Fruit fly (Drosophila melanogaster) whole organism, embryonic: ENCODE results near the gene CG7568.

Experiments
- CG10543 ChIP-seq: fragments of 200-800 bp; sonication (Bioruptor generic); optimal IDR thresholded peaks from 3 replicates; lab custom pipeline; 2017; ENCODE audit warnings: missing biosample characterization, mild to moderate bottlenecking, missing genetic modification characterization, moderate library complexity
- CG10654 ChIP-seq: fragments of 200-800 bp; sonication (Bioruptor generic); optimal IDR thresholded peaks from 2 replicates; lab custom pipeline; 2016; ENCODE audit warnings: missing biosample characterization, missing genetic modification characterization
- CG10979 ChIP-seq: fragments of 200-800 bp; sonication (Bioruptor generic); optimal IDR thresholded peaks from 2 replicates; lab custom pipeline; 2018; ENCODE audit warnings: missing biosample characterization, mild to moderate bottlenecking, missing genetic modification characterization, moderate library complexity
- CG11695 ChIP-seq: fragments of 200-800 bp; sonication (Bioruptor generic); IDR thresholded peaks from 3 replicates; pipeline ENCODE4 v1.3.6; 2022; ENCODE audit warnings: missing biosample characterization, missing genetic modification characterization
- CG12219 ChIP-seq: fragments of 200-800 bp; sonication (Bioruptor generic); optimal IDR thresholded peaks from 3 replicates; lab custom pipeline; 2018; ENCODE audit warnings: missing biosample characterization, mild to moderate bottlenecking, missing genetic modification characterization
- CG13296 ChIP-seq: fragments of 200-800 bp; sonication (Bioruptor generic); optimal IDR thresholded peaks from 3 replicates; lab custom pipeline; 2018; ENCODE audit warnings: missing biosample characterization, mild to moderate bottlenecking, missing genetic modification characterization
- CG1602 ChIP-seq: fragments of 200-800 bp; sonication (Bioruptor generic); optimal IDR thresholded peaks from 3 replicates; lab custom pipeline; 2016; ENCODE audit warnings: missing biosample characterization, missing genetic modification characterization
- CG17359 ChIP-seq: fragments of 200-800 bp; sonication (Bioruptor generic); optimal IDR thresholded peaks from 3 replicates; lab custom pipeline; 2018; ENCODE audit warnings: missing biosample characterization, mild to moderate bottlenecking, missing genetic modification characterization, moderate library complexity
- CG2120 ChIP-seq: fragments of 200-800 bp; sonication (Bioruptor generic); optimal IDR thresholded peaks from 3 replicates; lab custom pipeline; 2016; ENCODE audit warnings: missing biosample characterization, missing genetic modification characterization
- CG2678 ChIP-seq: fragments of 200-800 bp; sonication (Bioruptor generic); optimal IDR thresholded peaks from 3 replicates; lab custom pipeline; 2019; ENCODE audit warnings: missing biosample characterization, mild to moderate bottlenecking, missing genetic modification characterization, moderate library complexity
- CG2875 ChIP-seq: fragments of 200-800 bp; sonication (Bioruptor generic); optimal IDR thresholded peaks from 2 replicates; lab custom pipeline; 2017; ENCODE audit warnings: missing biosample characterization, mild to moderate bottlenecking, missing genetic modification characterization, missing genetic modification reagents
- CG31388 ChIP-seq: fragments of 200-800 bp; sonication (Bioruptor generic); optimal IDR thresholded peaks from 2 replicates; lab custom pipeline; 2016; ENCODE audit warnings: missing biosample characterization, missing genetic modification characterization
- CG6254 ChIP-seq: fragments of 200-800 bp; sonication (Bioruptor generic); optimal IDR thresholded peaks from 3 replicates; lab custom pipeline; 2017; ENCODE audit warnings: mild to moderate bottlenecking, missing biosample characterization, missing genetic modification reagents, missing genetic modification characterization
- CG8281 ChIP-seq: fragments of 200-800 bp; sonication (Bioruptor generic); optimal IDR thresholded peaks from 2 replicates; lab custom pipeline; 2018; ENCODE audit warnings: missing biosample characterization, mild to moderate bottlenecking, missing genetic modification characterization, moderate library complexity
- CG8924 ChIP-seq: fragments of 200-800 bp; optimal IDR thresholded peaks from 3 replicates; lab custom pipeline; 2019; ENCODE audit warnings: missing biosample characterization, mild to moderate bottlenecking, missing genetic modification characterization, moderate library complexity
- D ChIP-seq, 2 experiments: fragments of 200-800 bp in 1 of 2; fragments of >200 bp in 1 of 2; sonication (Bioruptor generic) in 1 of 2; optimal IDR thresholded peaks; 2 replicates in 1 of 2; 3 replicates in 1 of 2; lab custom pipeline; 2017; ENCODE audit warnings: mild to moderate bottlenecking in 1 of 2, missing biosample characterization in 1 of 2, missing genetic modification characterization in 1 of 2, missing genetic modification reagents in 1 of 2
- Fer3 ChIP-seq: fragments of 200-800 bp; sonication (Bioruptor generic); optimal IDR thresholded peaks from 2 replicates; lab custom pipeline; 2018; ENCODE audit warnings: missing biosample characterization, mild to moderate bottlenecking, missing genetic modification characterization, moderate library complexity
- HHEX ChIP-seq: fragments of 200-800 bp; sonication (Bioruptor generic); optimal IDR thresholded peaks from 3 replicates; lab custom pipeline; 2017; ENCODE audit warnings: missing biosample characterization, mild to moderate bottlenecking, missing genetic modification characterization, missing genetic modification reagents
- Hmr ChIP-seq: fragments of 200-800 bp; sonication (Bioruptor generic); optimal IDR thresholded peaks from 3 replicates; lab custom pipeline; 2017; ENCODE audit warnings: mild to moderate bottlenecking, missing biosample characterization, missing genetic modification reagents, missing genetic modification characterization
- Lhr ChIP-seq: fragments of 200-800 bp; sonication (Bioruptor generic); optimal IDR thresholded peaks from 3 replicates; lab custom pipeline; 2017; ENCODE audit warnings: mild to moderate bottlenecking, missing biosample characterization, missing genetic modification reagents, missing genetic modification characterization
- Meics ChIP-seq: fragments of 200-800 bp; sonication (Bioruptor generic); optimal IDR thresholded peaks from 2 replicates; lab custom pipeline; 2017; ENCODE audit warnings: missing biosample characterization, mild to moderate bottlenecking, missing genetic modification characterization
- NC2α ChIP-seq: fragments of 200-800 bp; sonication (Bioruptor generic); optimal IDR thresholded peaks from 2 replicates; lab custom pipeline; 2016; ENCODE audit warnings: missing biosample characterization, missing genetic modification characterization
- NFAT ChIP-seq: fragments of 200-800 bp; sonication (Bioruptor generic); IDR thresholded peaks from 2 replicates; pipeline ENCODE4 v1.3.6; 2022; ENCODE audit warnings: missing biosample characterization, missing genetic modification characterization
- Neu2 ChIP-seq: fragments of 200-800 bp; sonication (Bioruptor generic); optimal IDR thresholded peaks from 3 replicates; lab custom pipeline; 2016; ENCODE audit warnings: missing biosample characterization, missing genetic modification characterization, borderline replicate concordance
- PHDP ChIP-seq: fragments of 200-800 bp; sonication (Bioruptor generic); optimal IDR thresholded peaks from 3 replicates; lab custom pipeline; 2018; ENCODE audit warnings: missing biosample characterization, mild to moderate bottlenecking, missing genetic modification characterization, moderate library complexity
- Scr ChIP-seq: fragments of 200-800 bp; sonication (Bioruptor generic); IDR thresholded peaks from 2 replicates; pipeline ENCODE4 v1.3.6; 2022; ENCODE audit warnings: missing biosample characterization, missing genetic modification characterization; ENCODE audit not compliant: partially characterized antibody
- Ssrp ChIP-seq: fragments of 200-800 bp; sonication (Bioruptor generic); optimal IDR thresholded peaks from 2 replicates; lab custom pipeline; 2018; ENCODE audit warnings: missing biosample characterization, mild to moderate bottlenecking, missing genetic modification characterization, moderate library complexity
- Xbp1 ChIP-seq: fragments of 200-800 bp; sonication (Bioruptor generic); optimal IDR thresholded peaks from 3 replicates; lab custom pipeline; 2016; ENCODE audit warnings: missing biosample characterization, mild to moderate bottlenecking, missing genetic modification characterization
- Xrp1 ChIP-seq: fragments of 200-800 bp; sonication (Bioruptor generic); IDR thresholded peaks from 2 replicates; pipeline ENCODE4 v1.3.6; 2022; ENCODE audit warnings: missing biosample characterization, missing genetic modification characterization
- al ChIP-seq: fragments of 200-800 bp; sonication (Bioruptor generic); IDR thresholded peaks from 2 replicates; pipeline ENCODE4 v1.3.6; 2022; ENCODE audit warnings: missing biosample characterization, missing genetic modification characterization
- az2 ChIP-seq: fragments of 200-800 bp; sonication (Bioruptor generic); optimal IDR thresholded peaks from 3 replicates; lab custom pipeline; 2016; ENCODE audit warnings: missing biosample characterization, missing genetic modification characterization
- bcd ChIP-seq: fragments of 200-800 bp; sonication (Bioruptor generic); optimal IDR thresholded peaks from 2 replicates; lab custom pipeline; 2017; ENCODE audit warnings: missing biosample characterization, mild to moderate bottlenecking, missing genetic modification characterization
- br ChIP-seq: fragments of >200 bp; optimal IDR thresholded peaks from 2 replicates; lab custom pipeline; 2017
- cg ChIP-seq: fragments of 200-800 bp; sonication (Bioruptor generic); optimal IDR thresholded peaks from 3 replicates; lab custom pipeline; 2019; ENCODE audit warnings: missing biosample characterization, mild to moderate bottlenecking, missing genetic modification characterization, moderate library complexity
- ci ChIP-seq: fragments of 200-800 bp; sonication (Bioruptor generic); IDR thresholded peaks from 3 replicates; pipeline ENCODE4 v1.3.6; 2022; ENCODE audit warnings: missing biosample characterization, missing genetic modification characterization
- dmrt99B ChIP-seq: fragments of 200-800 bp; sonication (Bioruptor generic); optimal IDR thresholded peaks from 2 replicates; lab custom pipeline; 2018; ENCODE audit warnings: missing biosample characterization, mild to moderate bottlenecking, missing genetic modification characterization, moderate library complexity
- dpn ChIP-seq, 2 experiments: fragments of 200-800 bp; sonication (Bioruptor generic); optimal IDR thresholded peaks; 3 replicates each; lab custom pipeline; 2016; ENCODE audit warnings: missing biosample characterization in 2 of 2, missing genetic modification characterization in 2 of 2
- gcm ChIP-seq: fragments of 200-800 bp; sonication (Bioruptor generic); optimal IDR thresholded peaks from 2 replicates; lab custom pipeline; 2019; ENCODE audit warnings: missing biosample characterization, mild to moderate bottlenecking, missing genetic modification characterization, moderate library complexity
- grau ChIP-seq: fragments of 200-800 bp; optimal IDR thresholded peaks from 3 replicates; lab custom pipeline; 2019; ENCODE audit warnings: missing biosample characterization, mild to moderate bottlenecking, missing genetic modification characterization, moderate library complexity
- gsb-n ChIP-seq: fragments of 200-800 bp; sonication (Bioruptor generic); optimal IDR thresholded peaks from 3 replicates; lab custom pipeline; 2018; ENCODE audit warnings: missing biosample characterization, mild to moderate bottlenecking, missing genetic modification characterization
- hth ChIP-seq: fragments of >200 bp; optimal IDR thresholded peaks from 2 replicates; lab custom pipeline; 2017; ENCODE audit warnings: inconsistent platforms
- jing ChIP-seq: fragments of 200-800 bp; sonication (Bioruptor generic); optimal IDR thresholded peaks from 2 replicates; lab custom pipeline; 2018; ENCODE audit warnings: missing biosample characterization, mild to moderate bottlenecking, missing genetic modification characterization
- lola ChIP-seq, 3 experiments: fragments of >200 bp in 2 of 3; fragments of 200-800 bp in 1 of 3; sonication (Bioruptor generic) in 1 of 3; optimal IDR thresholded peaks; 2 replicates each; lab custom pipeline; 2017 to 2019; ENCODE audit warnings: missing biosample characterization in 3 of 3, missing genetic modification characterization in 3 of 3, mild to moderate bottlenecking in 1 of 3, moderate library complexity in 1 of 3
- nerfin-1 ChIP-seq: fragments of 200-800 bp; sonication (Bioruptor generic); optimal IDR thresholded peaks from 3 replicates; lab custom pipeline; 2019; ENCODE audit warnings: missing biosample characterization, mild to moderate bottlenecking, missing genetic modification characterization, moderate library complexity
- nerfin-2 ChIP-seq: fragments of 200-800 bp; sonication (Bioruptor generic); IDR thresholded peaks from 2 replicates; pipeline ENCODE4 v1.3.6; 2022; ENCODE audit warnings: missing biosample characterization, missing genetic modification characterization; ENCODE audit not compliant: partially characterized antibody
- nmo ChIP-seq: fragments of 200-800 bp; sonication (Bioruptor generic); optimal IDR thresholded peaks from 2 replicates; lab custom pipeline; 2018; ENCODE audit warnings: missing biosample characterization, mild to moderate bottlenecking, missing genetic modification characterization, moderate library complexity
- sqz ChIP-seq: fragments of 200-800 bp; sonication (Bioruptor generic); optimal IDR thresholded peaks from 3 replicates; lab custom pipeline; 2018; ENCODE audit warnings: missing biosample characterization, mild to moderate bottlenecking, missing genetic modification characterization
- twi ChIP-seq: fragments of 200-800 bp; optimal IDR thresholded peaks from 2 replicates; lab custom pipeline; 2019; ENCODE audit warnings: missing biosample characterization, mild to moderate bottlenecking, missing genetic modification characterization, moderate library complexity
- zen ChIP-seq: fragments of 200-800 bp; sonication (Bioruptor generic); optimal IDR thresholded peaks from 3 replicates; lab custom pipeline; 2018; ENCODE audit warnings: missing biosample characterization, mild to moderate bottlenecking, missing genetic modification characterization, moderate library complexity

Gene CG7568

DNA sequence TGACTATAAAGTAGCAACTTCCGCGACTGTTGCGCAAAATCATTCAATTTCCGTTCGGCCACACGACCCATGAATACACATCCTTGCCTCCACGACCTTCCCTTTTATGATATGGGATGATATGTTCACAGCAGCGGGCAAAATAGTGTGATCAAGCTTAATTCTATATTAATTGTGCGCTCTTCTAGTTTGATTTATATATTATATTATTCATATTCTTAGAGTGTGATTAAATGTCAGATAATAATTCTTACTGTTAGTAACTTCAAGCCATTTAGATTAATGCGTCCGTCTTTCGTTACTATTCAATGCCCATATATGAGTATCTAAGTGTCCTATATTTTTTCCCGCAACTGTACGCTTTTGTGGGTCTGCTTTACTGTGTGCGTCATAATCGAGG is 19.2 kb downstream of the CG7568 start (continued):
- TF ChIP-seq Hmr (GFP tag; lab: Kevin White, UChicago) (peak; percentile 26), br (lab: Kevin White, UChicago) (no peak), nmo (GFP tag; lab: Kevin White, UChicago) (peak; percentile 55), Meics (GFP tag; lab: Kevin White, UChicago) (peak; percentile 32), CG31388 (GFP tag; lab: Kevin White, UChicago) (no peak), Scr (no peak), CG10543 (GFP tag; lab: Kevin White, UChicago) (peak; percentile 11), ci (0 out of 3 replicates have a peak, but pooled peaks have one; percentile 24), CG2875 (peak; percentile 7), NFAT (GFP tag; lab: Robert Waterston, UW) (no peak), CG2678 (peak; percentile 71), CG8281 (tag; lab: Kevin White, UChicago) (no peak), dpn (GFP tag; optimal IDR thresholded peaks at IDR 0.05; lab: Kevin White, UChicago) (peak in 1 of 2 experiments; percentile 31), zen (tag; lab: Kevin White, UChicago) (peak; percentile 43), CG17359 (tag; lab: Kevin White, UChicago) (peak; percentile 40), CG10654 (GFP tag; lab: Kevin White, UChicago) (peak; percentile 20), gsb-n (peak; percentile 47), grau (tag; lab: Kevin White, UChicago) (peak; percentile 59), HHEX (GFP tag; lab: Kevin White, UChicago) (peak; percentile 28), D (optimal IDR thresholded peaks at IDR 0.05; lab: Kevin White, UChicago) (no peak), D (GFP tag; optimal IDR thresholded peaks at IDR 0.05; lab: Kevin White, UChicago) (peak; percentile 66), nerfin-1 (tag; lab: Kevin White, UChicago) (peak; percentile 54), bcd (GFP tag; lab: Kevin White, UChicago) (peak; percentile 25), lola (GFP tag; optimal IDR thresholded peaks at IDR 0.05; lab: Kevin White, UChicago) (peak in 1 of 3 experiments; percentile 75), CG1602 (GFP tag; lab: Kevin White, UChicago) (peak; percentile 16), Lhr (GFP tag; lab: Kevin White, UChicago) (no peak), CG10979 (tag; lab: Kevin White, UChicago) (peak; percentile 75), gcm (GFP tag; lab: Kevin White, UChicago) (peak; percentile 41), CG11695 (GFP tag; lab: Robert Waterston, UW) (no peak), CG6254 (peak; percentile 60), hth (lab: Kevin White, UChicago) (no peak), Neu2 (GFP tag; lab: Kevin White, UChicago) (no peak), twi (tag; lab: Kevin White, UChicago) (peak; percentile 3), nerfin-2 (GFP tag; lab: Robert Waterston, UW) (no peak), CG12219 (GFP tag; lab: Kevin White, UChicago) (peak; percentile 15), cg (GFP tag; lab: Kevin White, UChicago) (no peak), al (GFP tag; lab: Robert Waterston, UW) (no peak), Ssrp (tag; lab: Kevin White, UChicago) (peak; percentile 53), Xbp1 (GFP tag; lab: Kevin White, UChicago) (peak; percentile 20), jing (GFP tag; lab: Kevin White, UChicago) (no peak), CG2120 (no peak), Fer3 (peak; percentile 0), CG8924 (tag; lab: Kevin White, UChicago) (peak; percentile 62), sqz (no peak), CG13296 (GFP tag; lab: Kevin White, UChicago) (peak; percentile 12), NC2α (GFP tag; lab: Kevin White, UChicago) (no peak), PHDP (tag; lab: Kevin White, UChicago) (peak; percentile 44), dmrt99B (tag; lab: Kevin White, UChicago) (peak; percentile 69), Xrp1 (GFP tag; lab: Robert Waterston, UW) (peak; percentile 58), az2 (GFP tag; lab: Kevin White, UChicago) (peak; percentile 45)
